Worm (Caenorhabditis elegans): ENCODE data around the gene imp-2.

DNA sequence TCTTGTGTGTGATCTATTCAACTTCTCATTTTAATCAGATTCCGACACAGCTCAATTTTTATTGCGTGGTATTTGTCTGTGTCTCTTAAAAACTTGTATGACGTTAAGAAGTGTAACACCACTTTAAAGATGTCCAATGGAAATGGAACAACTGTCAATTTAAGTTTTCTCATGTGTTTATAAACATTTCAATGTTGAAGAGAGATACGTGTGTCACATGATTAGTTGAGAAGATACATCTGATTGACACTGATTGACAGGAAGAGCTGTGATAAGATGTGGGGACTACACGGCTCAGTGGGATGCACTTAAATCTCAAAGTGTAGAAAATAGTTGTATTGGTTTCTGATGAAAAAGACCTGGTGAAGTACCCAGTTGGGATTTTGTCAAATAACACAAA lies 50.4 kb downstream of the imp-2 start:
- TF ChIP-seq unc-62 (GFP tag; optimal IDR thresholded peaks at IDR 0.05) (peak; percentile 83), elt-1 (tag; optimal IDR thresholded peaks at IDR 0.05) (no peak), eor-1 (tag; optimal IDR thresholded peaks at IDR 0.05) (no peak), nhr-12 (tag; optimal IDR thresholded peaks at IDR 0.05) (no peak), nhr-76 (tag; optimal IDR thresholded peaks at IDR 0.05) (no peak), ztf-11 (tag; optimal IDR thresholded peaks at IDR 0.05) (no peak), snpc-4 (tag; optimal IDR thresholded peaks at IDR 0.05) (no peak), pqm-1 (tag; optimal IDR thresholded peaks at IDR 0.05) (no peak), daf-12 (tag; optimal IDR thresholded peaks at IDR 0.05) (no peak), nhr-11 (tag; optimal IDR thresholded peaks at IDR 0.05) (peak; percentile 68), tbx-2 (tag; optimal IDR thresholded peaks at IDR 0.05) (no peak), ceh-82 (tag; optimal IDR thresholded peaks at IDR 0.05) (no peak), fkh-2 (tag; optimal IDR thresholded peaks at IDR 0.05) (no peak), lin-15B (tag; optimal IDR thresholded peaks at IDR 0.05) (no peak)
